Worm (Caenorhabditis elegans): ENCODE results near the gene C28A5.1.

DNA sequence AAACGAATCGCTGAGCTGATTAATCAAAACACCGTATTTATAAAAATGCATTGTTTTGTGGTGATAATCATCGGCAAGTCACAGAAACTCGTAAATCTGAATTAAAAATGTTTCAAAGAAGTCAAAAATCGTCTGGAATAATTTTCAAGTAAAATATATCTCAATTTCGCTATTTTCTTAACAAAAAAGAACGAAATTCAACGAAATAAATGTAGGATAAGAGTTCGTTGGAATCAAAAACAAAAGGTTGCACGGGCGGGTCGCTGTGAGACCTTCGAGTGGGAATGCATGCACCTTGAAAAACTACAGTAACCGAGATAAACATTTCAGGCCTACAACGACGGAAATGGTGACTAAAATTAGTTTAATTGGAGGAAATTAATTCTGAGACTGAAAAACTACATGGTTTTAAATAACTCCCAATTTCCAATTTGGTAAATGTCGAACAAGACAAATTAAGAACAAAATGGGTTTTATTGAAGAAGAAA, at the start of gene C28A5.1:
- TF ChIP-seq nhr-11 (tag; optimal IDR thresholded peaks at IDR 0.05) (no peak), pha-4 (tag; optimal IDR thresholded peaks at IDR 0.05) (no peak), unc-39 (tag; optimal IDR thresholded peaks at IDR 0.05) (no peak)
